Fruit fly (Drosophila melanogaster): ENCODE data around the gene CG31792.

DNA sequence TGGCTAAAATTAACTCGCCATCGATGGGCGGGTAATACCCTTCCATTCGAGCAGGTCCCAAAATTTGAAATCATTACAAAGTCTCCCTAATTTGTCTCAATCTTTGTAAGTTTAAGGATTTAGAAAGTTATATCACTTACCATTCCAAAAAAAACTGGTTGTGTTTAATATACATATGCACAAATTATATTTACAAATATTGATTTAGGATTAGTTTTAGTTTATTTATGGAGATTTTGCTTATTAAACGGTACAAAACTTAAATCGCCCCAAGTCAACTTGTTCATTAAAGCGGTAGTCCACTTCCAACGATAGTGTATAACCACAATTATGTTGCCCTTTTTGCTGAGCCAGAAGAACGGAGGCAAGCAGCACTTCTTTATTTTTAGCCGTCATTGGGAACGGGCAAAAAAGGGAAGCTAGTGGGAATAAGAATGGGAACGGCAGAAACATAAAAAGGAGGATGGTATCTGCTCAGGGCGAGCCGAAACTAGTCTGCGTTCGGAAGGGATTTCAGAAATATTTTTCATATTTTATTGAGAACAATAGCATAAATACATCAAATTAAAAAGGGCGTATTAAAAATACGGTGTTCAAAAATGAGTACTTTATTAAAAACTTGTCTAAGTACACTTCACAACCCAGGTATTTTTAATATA, 49.1 kb upstream of the CG31792 start:
- TF ChIP-seq CTCF (optimal IDR thresholded peaks at IDR 0.05), result no peak
- no peak for TF ChIP-seq CG8478 (optimal IDR thresholded peaks at IDR 0.05)
